Worm (Caenorhabditis elegans) whole organism, late embryonic: Measurements from ENCODE around the gene sdz-36.

ENCODE experiments used
- T23F11.4 ChIP-seq: fragments of 200-800 bp; sonication (Bioruptor generic); optimal IDR thresholded peaks from 2 replicates; lab custom pipeline; 2018; ENCODE audit warnings: mild to moderate bottlenecking, missing genetic modification characterization, missing compliant biosample characterization
- ceh-14 ChIP-seq: sonication (generic microtip); optimal IDR thresholded peaks from 2 replicates; lab custom pipeline; 2016; ENCODE audit warnings: missing genotype, missing genetic modification characterization, missing compliant biosample characterization
- ceh-18 ChIP-seq: sonication (generic microtip); optimal IDR thresholded peaks from 2 replicates; lab custom pipeline; 2016; ENCODE audit warnings: missing genetic modification characterization, missing compliant biosample characterization
- ceh-34 ChIP-seq: sonication (generic microtip); optimal IDR thresholded peaks from 2 replicates; lab custom pipeline; 2016; ENCODE audit warnings: mild to moderate bottlenecking, missing genetic modification characterization, missing compliant biosample characterization
- fax-1 ChIP-seq: sonication (generic microtip); optimal IDR thresholded peaks from 2 replicates; lab custom pipeline; 2016; ENCODE audit warnings: missing genotype, missing genetic modification characterization, missing compliant biosample characterization
- hlh-6 ChIP-seq: sonication (generic microtip); optimal IDR thresholded peaks from 2 replicates; lab custom pipeline; 2016; ENCODE audit warnings: missing genotype, missing genetic modification characterization, missing compliant biosample characterization
- pat-9 ChIP-seq: fragments of 200-800 bp; sonication (Bioruptor generic); optimal IDR thresholded peaks from 2 replicates; lab custom pipeline; 2018; ENCODE audit warnings: mild to moderate bottlenecking, missing genetic modification characterization, moderate library complexity, missing compliant biosample characterization
- pros-1 ChIP-seq: fragments of 150-350 bp; optimal IDR thresholded peaks from 2 replicates; lab custom pipeline; 2014; ENCODE audit warnings: missing biosample characterization, missing genetic modification reagents, missing genetic modification characterization
- unc-42 ChIP-seq: sonication (generic microtip); optimal IDR thresholded peaks from 2 replicates; lab custom pipeline; 2016; ENCODE audit warnings: missing genotype, missing genetic modification characterization, missing compliant biosample characterization

ce11 chrIV:9699062-9699461 is 8.3 kb downstream of the sdz-36 start:
- no peak for TF ChIP-seq T23F11.4 (GFP tag; lab: Kevin White, UChicago)
- TF ChIP-seq unc-42 (tag; lab: Kevin White, UChicago): no peak
- TF ChIP-seq ceh-14 (tag; lab: Kevin White, UChicago): no peak
- no peak for TF ChIP-seq ceh-18 (tag; lab: Kevin White, UChicago)
- no peak for TF ChIP-seq hlh-6 (tag; lab: Kevin White, UChicago)
- TF ChIP-seq ceh-34 (tag; lab: Kevin White, UChicago): no peak
- TF ChIP-seq pros-1 (tag; lab: Kevin White, UChicago): no peak
- TF ChIP-seq pat-9 (tag; lab: Kevin White, UChicago): no peak
- TF ChIP-seq fax-1 (tag; lab: Kevin White, UChicago): no peak
